Fruit fly (Drosophila melanogaster): ENCODE measurements around the gene dyw.

- TF ChIP-seq h (optimal IDR thresholded peaks at IDR 0.05) (no peak), ttk (optimal IDR thresholded peaks at IDR 0.05) (no peak), insv (optimal IDR thresholded peaks at IDR 0.05) (no peak)
Measured at dm6 chrX:2661758-2662157, 31.9 kb downstream of the dyw start.
